Worm (Caenorhabditis elegans) whole organism, L1 larva: Measurements from ENCODE around the gene ZK795.2.
A peak's percentile ranks its signal among the peaks of the same experiment; 100 is the strongest.

Source experiments
- Y116A8C.19 ChIP-seq: sonication (generic microtip); optimal IDR thresholded peaks from 2 replicates; lab custom pipeline; 2016; ENCODE audit warnings: missing compliant biosample characterization, missing genetic modification characterization, borderline replicate concordance
- ceh-8 ChIP-seq: fragments of 200-800 bp; sonication (Bioruptor generic); optimal IDR thresholded peaks from 2 replicates; lab custom pipeline; 2018; ENCODE audit warnings: mild to moderate bottlenecking, missing genetic modification characterization, moderate library complexity, missing compliant biosample characterization
- ceh-82 ChIP-seq, 3 experiments: fragments of 150-350 bp in 1 of 3; sonication (generic microtip) in 2 of 3; optimal IDR thresholded peaks; 2 replicates each; lab custom pipeline; 2014 to 2017; ENCODE audit warnings: missing biosample characterization in 3 of 3, missing genetic modification characterization in 3 of 3
- ceh-90 ChIP-seq: sonication (generic microtip); optimal IDR thresholded peaks from 2 replicates; lab custom pipeline; 2016; ENCODE audit warnings: missing genetic modification characterization, missing compliant biosample characterization
- ces-1 ChIP-seq: fragments of 150-350 bp; optimal IDR thresholded peaks from 2 replicates; lab custom pipeline; 2014; ENCODE audit warnings: missing biosample characterization, missing genetic modification reagents, missing genetic modification characterization
- dsc-1 ChIP-seq: sonication (generic microtip); optimal IDR thresholded peaks from 2 replicates; lab custom pipeline; 2016; ENCODE audit warnings: mild to moderate bottlenecking, missing genetic modification characterization, missing compliant biosample characterization
- efl-1 ChIP-seq, 4 experiments: fragments of 150-350 bp; optimal IDR thresholded peaks in 3 of 4; peaks in 1 of 4; 1 replicate in 1 of 4; 2 replicates in 3 of 4; lab custom pipeline; 2014; ENCODE audit warnings: missing biosample characterization in 2 of 4, missing genetic modification characterization in 2 of 4, missing genetic modification reagents in 2 of 4
- elt-3 ChIP-seq, 6 experiments: fragments of 150-350 bp in 1 of 6; sonication (generic microtip); optimal IDR thresholded peaks; 2 replicates each; lab custom pipeline; 2017 to 2018; ENCODE audit warnings: missing biosample characterization in 6 of 6, missing genetic modification characterization in 6 of 6, inconsistent platforms in 1 of 6
- fkh-8 ChIP-seq: sonication (generic microtip); optimal IDR thresholded peaks from 2 replicates; lab custom pipeline; 2016; ENCODE audit warnings: mild to moderate bottlenecking, missing genetic modification characterization, missing compliant biosample characterization
- grh-1 ChIP-seq: fragments of 200-800 bp; sonication (Bioruptor generic); IDR thresholded peaks from 2 replicates; pipeline ENCODE4 v1.3.6; 2022; ENCODE audit warnings: missing genetic modification reagents, missing genetic modification characterization, missing compliant biosample characterization
- hpl-2 ChIP-seq: fragments of 150-350 bp; optimal IDR thresholded peaks from 2 replicates; lab custom pipeline; 2014; ENCODE audit warnings: missing biosample characterization, missing genetic modification reagents, missing genetic modification characterization
- lin-13 ChIP-seq: fragments of 150-350 bp; optimal IDR thresholded peaks from 2 replicates; lab custom pipeline; 2014; ENCODE audit warnings: missing biosample characterization, missing genetic modification reagents, missing genetic modification characterization
- mef-2 ChIP-seq: fragments of 150-350 bp; optimal IDR thresholded peaks from 2 replicates; lab custom pipeline; 2014; ENCODE audit warnings: missing biosample characterization, missing genetic modification characterization
- nhr-12 ChIP-seq: sonication (generic microtip); optimal IDR thresholded peaks from 2 replicates; lab custom pipeline; 2017; ENCODE audit warnings: missing biosample characterization, missing genetic modification characterization
- nhr-71 ChIP-seq: sonication (generic microtip); optimal IDR thresholded peaks from 2 replicates; lab custom pipeline; 2016; ENCODE audit warnings: mild to moderate bottlenecking, missing genetic modification characterization, moderate library complexity, missing compliant biosample characterization
- nhr-85 ChIP-seq: sonication (generic microtip); peaks from one replicate; lab custom pipeline; 2016; ENCODE audit warnings: missing genetic modification characterization, inconsistent platforms, missing compliant biosample characterization
- pag-3 ChIP-seq: sonication (generic microtip); optimal IDR thresholded peaks from 2 replicates; lab custom pipeline; 2017; ENCODE audit warnings: missing genetic modification characterization, mild to moderate bottlenecking, missing compliant biosample characterization, antibody characterized with exemption, borderline replicate concordance; ENCODE audit not compliant: insufficient read depth
- pax-3 ChIP-seq: fragments of 200-800 bp; sonication (Bioruptor generic); optimal IDR thresholded peaks from 2 replicates; lab custom pipeline; 2018; ENCODE audit warnings: mild to moderate bottlenecking, missing genetic modification characterization, moderate library complexity, missing compliant biosample characterization
- unc-62 ChIP-seq: fragments of 150-350 bp; optimal IDR thresholded peaks from 2 replicates; lab custom pipeline; 2014; ENCODE audit warnings: missing biosample characterization, missing genetic modification reagents, missing genetic modification characterization
- zip-4 ChIP-seq: fragments of 200-800 bp; sonication (Bioruptor generic); optimal IDR thresholded peaks from 2 replicates; lab custom pipeline; 2018; ENCODE audit warnings: mild to moderate bottlenecking, missing genetic modification characterization, moderate library complexity, missing compliant biosample characterization
- ztf-4 ChIP-seq: fragments of 150-350 bp; optimal IDR thresholded peaks from 2 replicates; lab custom pipeline; 2014; ENCODE audit warnings: missing biosample characterization, missing genetic modification characterization

The ZK795.2 gene

DNA sequence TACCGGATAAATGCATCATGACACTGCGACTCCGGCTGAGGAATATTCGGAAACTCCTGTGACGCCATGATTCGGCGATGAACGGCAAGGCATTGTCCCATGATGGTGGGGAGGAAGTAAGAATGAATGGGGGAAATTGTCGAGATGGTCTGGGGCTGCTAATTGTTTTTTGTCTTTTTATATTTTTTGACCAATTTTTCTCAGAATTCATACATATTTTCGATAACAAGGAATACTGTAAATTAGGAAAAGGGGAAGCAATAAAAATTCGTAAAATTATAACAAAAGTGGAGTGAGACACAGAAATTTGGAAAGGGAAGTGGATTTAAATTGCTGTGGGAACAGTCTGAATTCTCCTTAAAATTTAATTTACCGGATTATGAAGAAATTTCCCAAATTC is 33.4 kb downstream of the ZK795.2 start, which contains the start of gene eak-4:
eak-4 (minus strand) TSS at position 101 of the 400 bp plus-strand sequence.
- peak; percentile 49 for TF ChIP-seq ceh-8 (GFP tag; lab: Kevin White, UChicago)
- no peak for TF ChIP-seq elt-3 (tag; optimal IDR thresholded peaks at IDR 0.05; lab: Kevin White, UChicago)

DNA sequence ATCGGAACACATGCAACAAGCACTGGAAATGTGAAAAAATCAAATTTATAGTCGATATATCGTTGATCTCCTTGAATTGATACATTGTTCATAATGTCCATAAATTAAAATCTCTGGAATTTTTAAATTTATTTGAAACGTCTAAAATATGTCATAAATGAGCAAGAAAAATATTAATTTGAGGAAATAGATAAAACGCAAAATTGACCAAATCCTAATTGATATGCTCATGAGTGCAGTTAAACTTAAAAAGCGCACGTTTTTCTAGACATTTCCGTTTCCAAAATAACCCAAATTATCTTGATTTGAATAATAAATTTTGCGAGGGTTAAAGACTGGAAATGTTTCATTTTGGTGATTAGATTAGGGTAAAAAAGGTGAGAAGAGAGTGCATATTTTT is 36.3 kb downstream of the ZK795.2 start, which contains the start of gene sru-13:
sru-13 (minus strand) TSS at position 101 of the 400 bp plus-strand sequence.
- TF ChIP-seq pag-3 (tag; lab: Kevin White, UChicago) (no peak), elt-3 (tag; optimal IDR thresholded peaks at IDR 0.05; lab: Kevin White, UChicago) (no peak), ceh-90 (no peak), Y116A8C.19 (tag; lab: Kevin White, UChicago) (no peak), nhr-85 (no peak), nhr-12 (tag; lab: Kevin White, UChicago) (no peak), efl-1 (optimal IDR thresholded peaks at IDR 0.05; lab: Kevin White, UChicago) (no peak), efl-1 (GFP tag; optimal IDR thresholded peaks at IDR 0.05 in 1 of 2; lab: Kevin White, UChicago) (no peak), unc-62 (GFP tag; lab: Kevin White, UChicago) (no peak), ceh-82 (tag; optimal IDR thresholded peaks at IDR 0.05; lab: Kevin White, UChicago) (no peak), nhr-71 (tag; lab: Kevin White, UChicago) (no peak)

DNA sequence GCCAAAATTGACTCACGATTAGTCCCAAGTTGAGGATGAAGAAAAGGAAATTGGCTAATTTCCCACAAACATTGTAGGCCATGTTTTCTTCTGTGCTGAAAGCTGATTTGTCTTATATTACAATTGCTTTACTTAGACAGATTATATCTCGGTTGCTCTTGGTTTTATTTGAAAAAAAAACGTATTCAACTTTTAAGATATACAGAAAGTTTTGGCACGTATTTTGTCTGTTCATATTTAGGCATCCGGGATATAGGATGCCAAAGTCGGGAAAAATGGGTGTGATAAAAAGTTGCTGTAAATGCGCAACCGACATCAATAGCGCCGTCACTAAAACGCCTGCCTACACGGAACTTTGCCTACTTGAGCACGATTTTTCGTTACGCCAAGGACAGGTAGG is 38.6 kb downstream of the ZK795.2 start, which contains the start of gene tsp-4:
tsp-4 (minus strand) TSS at position 101 of the 400 bp plus-strand sequence.
- TF ChIP-seq ztf-4 (tag; lab: Kevin White, UChicago) (no peak), lin-13 (GFP tag; lab: Kevin White, UChicago) (no peak), grh-1 (no peak), hpl-2 (GFP tag; lab: Kevin White, UChicago) (no peak), dsc-1 (tag; lab: Kevin White, UChicago) (no peak), nhr-71 (tag; lab: Kevin White, UChicago) (no peak), zip-4 (GFP tag; lab: Kevin White, UChicago) (no peak), ces-1 (GFP tag; lab: Kevin White, UChicago) (no peak), mef-2 (tag; lab: Kevin White, UChicago) (no peak), fkh-8 (tag; lab: Kevin White, UChicago) (no peak), Y116A8C.19 (tag; lab: Kevin White, UChicago) (no peak), pax-3 (tag; lab: Kevin White, UChicago) (no peak), elt-3 (tag; optimal IDR thresholded peaks at IDR 0.05; lab: Kevin White, UChicago) (no peak)
